Worm (Caenorhabditis elegans): ENCODE measurements around the gene alh-9.

The alh-9 gene

ce11 chrIII:5895913-5896312 is 40.1 kb downstream of the alh-9 start, which contains the start of gene pxl-1 (continued):
- TF ChIP-seq sea-2 (GFP tag; IDR thresholded peaks at IDR 0.05) (no peak), madf-3 (GFP tag; IDR thresholded peaks at IDR 0.05) (no peak), nhr-27 (tag; optimal IDR thresholded peaks at IDR 0.05) (no peak)

ce11 chrIII:5897468-5897867 is 41.6 kb downstream of the alh-9 start:
- no peak for TF ChIP-seq tbp1 (GFP tag; optimal IDR thresholded peaks at IDR 0.05)
- no peak for TF ChIP-seq aptf-2 (GFP tag; conservative IDR thresholded peaks at IDR 0.05)
- no peak for TF ChIP-seq ztf-28 (GFP tag; IDR thresholded peaks at IDR 0.05)
- TF ChIP-seq efl-1 (GFP tag; optimal IDR thresholded peaks at IDR 0.05): peak; percentile 30

ce11 chrIII:5898631-5899030 is 42.8 kb downstream of the alh-9 start:
- TF ChIP-seq sptf-2 (GFP tag; optimal IDR thresholded peaks at IDR 0.05) (no peak), madf-10 (tag; optimal IDR thresholded peaks at IDR 0.05) (no peak), F22D6.2 (tag; optimal IDR thresholded peaks at IDR 0.05) (no peak)

ce11 chrIII:5900709-5901108 is 44.9 kb downstream of the alh-9 start:
- TF ChIP-seq hmg-1.2 (GFP tag; IDR thresholded peaks at IDR 0.05): peak; percentile 61; the same call in 1 of the 2 replicates
- peak; percentile 28 for TF ChIP-seq nhr-80 (tag; optimal IDR thresholded peaks at IDR 0.05)
- TF ChIP-seq nhr-27 (tag; optimal IDR thresholded peaks at IDR 0.05): no peak

- TF ChIP-seq F52B5.7 (tag; optimal IDR thresholded peaks at IDR 0.05): no peak
- TF ChIP-seq B0261.1 (tag; optimal IDR thresholded peaks at IDR 0.05): no peak
- TF ChIP-seq nhr-120 (GFP tag; IDR thresholded peaks at IDR 0.05): no peak
- no peak for TF ChIP-seq egl-18 (GFP tag; IDR thresholded peaks at IDR 0.05)
- no peak for TF ChIP-seq ceh-79 (tag; optimal IDR thresholded peaks at IDR 0.05)
- TF ChIP-seq nhr-179 (tag; optimal IDR thresholded peaks at IDR 0.05): no peak
- TF ChIP-seq snpc-1.3 (tag; optimal IDR thresholded peaks at IDR 0.05; ENCODE audit: insufficient read depth): no peak
- TF ChIP-seq bed-1 (GFP tag; IDR thresholded peaks at IDR 0.05): no peak
- TF ChIP-seq lir-1 (GFP tag; conservative IDR thresholded peaks at IDR 0.05): no peak
- TF ChIP-seq C17E4.6 (GFP tag; IDR thresholded peaks at IDR 0.05): no peak
- TF ChIP-seq unc-130 (GFP tag; optimal IDR thresholded peaks at IDR 0.05): no peak
- TF ChIP-seq akir-1 (GFP tag; optimal IDR thresholded peaks at IDR 0.05): no peak
These were observed 46.7 kb downstream of the alh-9 start for ce11 chrIII:5902558-5902957.

- TF ChIP-seq ztf-18 (tag; optimal IDR thresholded peaks at IDR 0.05) (no peak), B0336.3 (GFP tag; IDR thresholded peaks at IDR 0.05) (no peak), ztf-25 (GFP tag; IDR thresholded peaks at IDR 0.05) (no peak), sdz-38 (tag; optimal IDR thresholded peaks at IDR 0.05) (no peak), madf-3 (GFP tag; IDR thresholded peaks at IDR 0.05) (no peak), madf-6 (GFP tag; IDR thresholded peaks at IDR 0.05) (no peak), hmg-1.2 (GFP tag; IDR thresholded peaks at IDR 0.05) (peak; percentile 19; the same call in 1 of the 2 replicates), madf-8 (GFP tag; conservative IDR thresholded peaks at IDR 0.05) (no peak), nfyb-1 (GFP tag; IDR thresholded peaks at IDR 0.05) (0 out of 2 replicates have a peak, but pooled peaks have one; percentile 27), atf-7 (tag; optimal IDR thresholded peaks at IDR 0.05) (no peak), nhr-120 (GFP tag; IDR thresholded peaks at IDR 0.05) (no peak), F22D6.2 (tag; optimal IDR thresholded peaks at IDR 0.05) (no peak), Y95B8A.8 (GFP tag; IDR thresholded peaks at IDR 0.05) (no peak), F33H1.4 (GFP tag; IDR thresholded peaks at IDR 0.05) (peak; percentile 19; the same call in 1 of the 2 replicates)
These were observed 50.2 kb downstream of the alh-9 start, which contains the start of gene dpff-1 for ce11 chrIII:5906059-5906458. TSS of gene dpff-1 (minus strand) at chrIII:5906346.

Data from whole organism, young adult.